Worm (Caenorhabditis elegans) whole organism, midembryonic: ENCODE measurements around the gene rsf-1.

Experiments used
- T22C8.4 ChIP-seq: fragments of 200-800 bp; sonication (Bioruptor generic); IDR thresholded peaks from 2 replicates; pipeline ENCODE4 v1.3.6; 2022; ENCODE audit warnings: missing genetic modification characterization, missing compliant biosample characterization
- cog-1 ChIP-seq: sonication (generic microtip); optimal IDR thresholded peaks from 2 replicates; lab custom pipeline; 2016; ENCODE audit warnings: missing genetic modification characterization, missing compliant biosample characterization
- flt-1 ChIP-seq: fragments of 200-800 bp; sonication (Bioruptor generic); IDR thresholded peaks from 2 replicates; pipeline ENCODE4 v1.3.6; 2022; ENCODE audit warnings: missing genetic modification characterization, missing compliant biosample characterization
- klf-2 ChIP-seq: fragments of 200-800 bp; sonication (Bioruptor generic); conservative IDR thresholded peaks from 2 replicates; pipeline ENCODE4 v1.3.6; 2022; ENCODE audit warnings: missing genetic modification reagents, missing genetic modification characterization, missing compliant biosample characterization
- med-1 ChIP-seq: sonication (generic microtip); optimal IDR thresholded peaks from 2 replicates; lab custom pipeline; 2017; ENCODE audit warnings: missing genetic modification characterization, mild to moderate bottlenecking, missing compliant biosample characterization, antibody characterized with exemption, missing genetic modification reagents; ENCODE audit not compliant: insufficient read depth
- ref-1 ChIP-seq: fragments of 200-800 bp; sonication (Bioruptor generic); conservative IDR thresholded peaks from 2 replicates; pipeline ENCODE4 v1.3.6; 2022; ENCODE audit warnings: missing genetic modification reagents, missing genetic modification characterization, missing compliant biosample characterization
- tab-1 ChIP-seq: fragments of 200-800 bp; sonication (Bioruptor generic); IDR thresholded peaks from 2 replicates; pipeline ENCODE4 v1.3.6; 2022; ENCODE audit warnings: missing genetic modification characterization, missing compliant biosample characterization
- ztf-23 ChIP-seq: fragments of 200-800 bp; sonication (Bioruptor generic); IDR thresholded peaks from 2 replicates; pipeline ENCODE4 v1.3.6; 2022; ENCODE audit warnings: missing genetic modification reagents, missing genetic modification characterization, missing compliant biosample characterization
- ztf-29 ChIP-seq: fragments of 200-800 bp; sonication (Bioruptor generic); IDR thresholded peaks from 2 replicates; pipeline ENCODE4 v1.3.6; 2022; ENCODE audit warnings: missing genetic modification reagents, missing genetic modification characterization, missing compliant biosample characterization

rsf-1 gene

DNA sequence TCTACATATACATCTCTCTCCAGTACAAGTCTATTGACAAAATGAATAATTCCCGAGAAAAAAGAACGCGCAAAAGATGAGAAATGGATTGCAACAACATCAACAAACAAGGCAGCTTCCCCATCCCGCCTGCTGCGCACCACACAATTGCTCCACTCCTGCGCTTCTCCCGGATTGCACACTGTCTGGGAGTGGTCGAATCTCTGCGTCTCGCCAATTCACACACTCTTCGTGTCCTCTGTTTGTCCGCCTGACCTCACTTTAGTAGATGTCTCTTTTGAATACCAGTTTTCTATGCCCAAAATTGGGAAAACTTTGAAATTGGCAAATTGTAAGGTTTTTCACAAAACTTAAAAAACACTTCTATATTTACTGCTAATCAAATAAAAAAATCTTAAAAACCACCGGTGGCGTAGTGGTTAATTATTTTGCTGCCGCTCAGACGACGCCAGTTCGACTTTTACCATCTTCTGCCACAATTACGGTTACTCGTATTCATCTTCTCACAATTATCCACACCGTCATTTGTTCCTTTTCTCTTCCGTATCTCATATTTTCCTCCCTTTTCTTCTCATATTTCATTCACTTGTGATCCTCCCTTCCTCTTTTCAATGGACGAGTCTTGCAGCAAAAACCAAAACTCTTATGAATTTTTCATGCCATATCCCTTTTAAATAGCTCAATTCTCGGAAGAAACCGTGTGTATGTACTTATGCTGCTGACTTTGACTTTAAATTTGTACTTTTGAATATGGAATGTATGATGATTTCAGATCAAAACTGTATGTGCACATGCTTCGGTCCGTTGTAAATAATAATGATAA is at the start of gene rsf-1:
Gene rsf-1, plus strand, starts transcription at position 773 of the 823 bp plus-strand sequence.
- TF ChIP-seq cog-1 (tag; lab: Kevin White, UChicago) (peak; percentile 44), T22C8.4 (GFP tag; lab: Robert Waterston, UW) (no peak), ztf-29 (GFP tag; lab: Robert Waterston, UW) (no peak), tab-1 (GFP tag; lab: Robert Waterston, UW) (no peak), flt-1 (GFP tag; lab: Robert Waterston, UW) (no peak), klf-2 (GFP tag; lab: Robert Waterston, UW) (no peak)

DNA sequence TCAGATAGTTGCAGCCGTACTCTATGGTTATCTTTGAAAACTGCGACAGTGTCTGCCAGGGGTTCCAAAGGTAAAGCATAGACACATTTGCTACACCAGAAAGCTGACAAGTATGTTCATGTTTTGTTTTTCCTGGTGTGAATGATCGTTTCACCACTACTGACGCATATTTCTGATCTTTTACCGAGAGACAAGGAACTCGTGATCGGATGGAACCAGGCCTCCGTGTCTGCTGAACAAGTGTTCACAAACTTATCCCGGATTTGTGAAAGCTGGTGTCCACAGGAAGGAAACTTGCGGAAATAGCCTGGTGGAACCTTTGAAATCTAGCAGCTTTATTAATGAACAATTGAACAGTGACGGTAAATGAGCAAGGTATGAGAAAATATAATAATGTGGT is 46.4 kb upstream of the rsf-1 start:
- no peak for TF ChIP-seq med-1 (GFP tag; lab: Kevin White, UChicago)
- no peak for TF ChIP-seq ztf-23 (GFP tag; lab: Robert Waterston, UW)

ce11 chrII:11261173-11261572 is 45.0 kb upstream of the rsf-1 start, which contains the start of gene T05B9.1:
Gene T05B9.1 (minus strand): TSS chrII:11261192.
- TF ChIP-seq tab-1 (GFP tag; lab: Robert Waterston, UW) (no peak), klf-2 (GFP tag; lab: Robert Waterston, UW) (no peak)

ce11 chrII:11268822-11269221 is 37.4 kb upstream of the rsf-1 start, which contains the start of gene cut-1:
Gene cut-1 (plus strand): TSS chrII:11269122.
- no peak for TF ChIP-seq T22C8.4 (GFP tag; lab: Robert Waterston, UW)
- no peak for TF ChIP-seq klf-2 (GFP tag; lab: Robert Waterston, UW)

DNA sequence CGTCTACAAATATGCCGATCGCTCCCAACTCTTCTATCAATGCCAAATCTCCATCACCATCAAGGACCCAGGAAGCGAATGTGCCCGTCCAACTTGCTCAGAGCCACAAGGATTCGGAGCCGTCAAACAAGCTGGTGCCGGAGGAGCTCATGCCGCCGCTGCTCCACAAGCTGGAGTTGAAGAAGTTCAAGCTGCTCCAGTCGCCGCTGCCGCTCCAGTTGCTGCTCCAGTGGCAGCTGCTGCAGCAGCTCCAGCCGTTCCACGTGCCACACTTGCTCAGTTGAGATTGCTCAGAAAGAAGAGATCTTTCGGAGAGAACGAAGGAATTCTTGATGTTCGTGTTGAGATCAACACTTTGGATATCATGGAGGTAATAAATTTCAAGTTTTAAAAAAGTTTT is 35.4 kb upstream of the rsf-1 start:
- TF ChIP-seq T22C8.4 (GFP tag; lab: Robert Waterston, UW), result no peak

DNA sequence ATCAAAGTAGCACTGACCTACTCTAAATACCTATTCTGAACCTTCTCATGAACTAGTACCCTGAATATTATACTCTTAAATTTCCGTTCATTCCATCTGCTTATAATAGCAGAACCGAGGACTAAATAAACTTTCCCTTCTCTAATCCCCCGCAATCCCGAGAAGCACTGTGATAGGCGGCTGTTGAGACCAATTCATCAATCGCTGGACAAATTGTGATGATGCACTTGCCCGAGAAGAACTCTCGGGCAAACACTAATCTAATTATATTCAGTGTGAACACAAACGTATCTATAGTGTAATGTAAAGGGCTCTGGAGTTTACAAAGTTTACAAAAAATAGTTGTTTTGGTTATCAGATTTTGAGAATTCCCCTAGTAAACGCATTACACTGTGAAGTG is 31.3 kb upstream of the rsf-1 start:
- TF ChIP-seq med-1 (GFP tag; lab: Kevin White, UChicago), result no peak
- no peak for TF ChIP-seq cog-1 (tag; lab: Kevin White, UChicago)
- TF ChIP-seq tab-1 (GFP tag; lab: Robert Waterston, UW), result no peak
- no peak for TF ChIP-seq ref-1 (GFP tag; lab: Robert Waterston, UW)
- TF ChIP-seq ztf-23 (GFP tag; lab: Robert Waterston, UW), result no peak
- no peak for TF ChIP-seq klf-2 (GFP tag; lab: Robert Waterston, UW)
- TF ChIP-seq ztf-29 (GFP tag; lab: Robert Waterston, UW), result no peak
- TF ChIP-seq flt-1 (GFP tag; lab: Robert Waterston, UW), result no peak
- no peak for TF ChIP-seq T22C8.4 (GFP tag; lab: Robert Waterston, UW)

DNA sequence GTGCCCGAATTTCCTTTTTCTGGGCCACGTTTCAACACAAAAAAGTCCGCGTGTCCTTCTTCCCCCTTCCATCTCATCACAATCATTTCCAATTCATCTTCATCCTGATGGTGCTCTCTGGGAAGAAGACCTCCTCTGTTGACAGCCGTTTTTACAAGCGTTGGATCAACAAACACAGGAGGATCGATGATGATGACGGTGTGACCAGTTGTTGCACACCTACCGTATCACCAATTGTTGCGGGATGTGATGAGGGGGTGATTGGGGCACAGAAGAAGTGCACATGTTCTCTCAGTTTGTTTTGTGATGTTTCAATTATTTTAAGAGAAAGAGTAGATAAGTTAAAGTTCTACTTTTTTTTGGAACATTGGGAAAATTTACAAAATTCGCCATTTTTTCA is 30.7 kb upstream of the rsf-1 start:
- no peak for TF ChIP-seq flt-1 (GFP tag; lab: Robert Waterston, UW)
- no peak for TF ChIP-seq ztf-29 (GFP tag; lab: Robert Waterston, UW)
- no peak for TF ChIP-seq med-1 (GFP tag; lab: Kevin White, UChicago)
- TF ChIP-seq tab-1 (GFP tag; lab: Robert Waterston, UW), result no peak
- TF ChIP-seq klf-2 (GFP tag; lab: Robert Waterston, UW), result no peak
- no peak for TF ChIP-seq ref-1 (GFP tag; lab: Robert Waterston, UW)
- no peak for TF ChIP-seq T22C8.4 (GFP tag; lab: Robert Waterston, UW)
- no peak for TF ChIP-seq ztf-23 (GFP tag; lab: Robert Waterston, UW)
- no peak for TF ChIP-seq cog-1 (tag; lab: Kevin White, UChicago)

ce11 chrII:11276879-11277278 is 29.3 kb upstream of the rsf-1 start:
- TF ChIP-seq tab-1 (GFP tag; lab: Robert Waterston, UW), result no peak
- TF ChIP-seq ref-1 (GFP tag; lab: Robert Waterston, UW), result no peak
- no peak for TF ChIP-seq ztf-23 (GFP tag; lab: Robert Waterston, UW)
- no peak for TF ChIP-seq T22C8.4 (GFP tag; lab: Robert Waterston, UW)
- TF ChIP-seq cog-1 (tag; lab: Kevin White, UChicago), result no peak
- TF ChIP-seq ztf-29 (GFP tag; lab: Robert Waterston, UW), result no peak
- TF ChIP-seq med-1 (GFP tag; lab: Kevin White, UChicago), result no peak
- TF ChIP-seq klf-2 (GFP tag; lab: Robert Waterston, UW), result no peak
- TF ChIP-seq flt-1 (GFP tag; lab: Robert Waterston, UW), result no peak

- TF ChIP-seq med-1 (GFP tag; lab: Kevin White, UChicago) (no peak), cog-1 (tag; lab: Kevin White, UChicago) (no peak), tab-1 (GFP tag; lab: Robert Waterston, UW) (no peak), flt-1 (GFP tag; lab: Robert Waterston, UW) (no peak), ref-1 (GFP tag; lab: Robert Waterston, UW) (no peak), T22C8.4 (GFP tag; lab: Robert Waterston, UW) (no peak), klf-2 (GFP tag; lab: Robert Waterston, UW) (no peak), ztf-23 (GFP tag; lab: Robert Waterston, UW) (no peak), ztf-29 (GFP tag; lab: Robert Waterston, UW) (no peak)
Observed at ce11 chrII:11279971-11280370, 26.2 kb upstream of the rsf-1 start.

DNA sequence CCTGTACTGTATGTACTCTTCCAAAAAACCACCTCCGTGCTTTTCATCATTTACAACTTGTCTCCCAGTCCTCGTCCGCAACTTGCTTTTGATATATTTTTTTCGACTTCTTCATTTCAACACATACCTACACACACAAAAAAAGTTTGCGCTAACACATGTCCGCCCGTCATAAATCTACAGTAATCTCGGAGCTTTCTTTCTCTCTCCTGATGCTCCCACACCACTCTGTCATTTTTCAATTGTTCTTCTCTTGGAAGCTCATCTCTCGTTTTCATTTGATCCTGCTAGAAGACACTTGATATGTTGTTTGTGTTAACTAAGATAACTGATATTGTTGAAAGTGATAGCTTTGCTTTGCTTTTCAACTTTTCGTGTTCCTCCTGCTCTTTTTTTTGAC is 25.0 kb upstream of the rsf-1 start:
- TF ChIP-seq med-1 (GFP tag; lab: Kevin White, UChicago), result no peak
- TF ChIP-seq tab-1 (GFP tag; lab: Robert Waterston, UW), result no peak
- TF ChIP-seq flt-1 (GFP tag; lab: Robert Waterston, UW), result no peak
- no peak for TF ChIP-seq T22C8.4 (GFP tag; lab: Robert Waterston, UW)
- no peak for TF ChIP-seq ztf-29 (GFP tag; lab: Robert Waterston, UW)
- no peak for TF ChIP-seq klf-2 (GFP tag; lab: Robert Waterston, UW)
- TF ChIP-seq cog-1 (tag; lab: Kevin White, UChicago), result no peak
- TF ChIP-seq ref-1 (GFP tag; lab: Robert Waterston, UW), result no peak
- TF ChIP-seq ztf-23 (GFP tag; lab: Robert Waterston, UW), result no peak
